Worm (Caenorhabditis elegans) whole organism, early embryonic: ENCODE measurements around the gene W02F12.8.

ENCODE experiments used
- B0310.2 ChIP-seq: sonication (generic microtip); optimal IDR thresholded peaks from 2 replicates; lab custom pipeline; 2016; ENCODE audit warnings: mild to moderate bottlenecking, missing genetic modification characterization, missing compliant biosample characterization
- F13C5.2 ChIP-seq: sonication (generic microtip); optimal IDR thresholded peaks from 2 replicates; lab custom pipeline; 2017; ENCODE audit warnings: mild to moderate bottlenecking, missing genetic modification characterization, inconsistent platforms, missing compliant biosample characterization
- aly-1 ChIP-seq: sonication (generic microtip); optimal IDR thresholded peaks from 2 replicates; lab custom pipeline; 2016; ENCODE audit warnings: missing genetic modification characterization, missing compliant biosample characterization
- ama-1 ChIP-seq: fragments of 150-350 bp; optimal IDR thresholded peaks from 2 replicates; lab custom pipeline; 2014
- ceh-13 ChIP-seq: fragments of 200-800 bp; sonication (Bioruptor generic); optimal IDR thresholded peaks from 2 replicates; lab custom pipeline; 2018; ENCODE audit warnings: mild to moderate bottlenecking, missing genetic modification characterization, missing compliant biosample characterization
- ceh-36 ChIP-seq: sonication (generic microtip); optimal IDR thresholded peaks from 2 replicates; lab custom pipeline; 2016; ENCODE audit warnings: missing genetic modification characterization, inconsistent platforms, missing compliant biosample characterization
- ets-7 ChIP-seq: sonication (generic microtip); optimal IDR thresholded peaks from 2 replicates; lab custom pipeline; 2016; ENCODE audit warnings: missing genotype, missing genetic modification characterization, missing compliant biosample characterization
- flt-1 ChIP-seq: fragments of 200-800 bp; sonication (Bioruptor generic); IDR thresholded peaks from 2 replicates; pipeline ENCODE4 v1.3.6; 2022; ENCODE audit warnings: missing genetic modification characterization, missing compliant biosample characterization
- hmbx-1 ChIP-seq: sonication (generic microtip); optimal IDR thresholded peaks from 2 replicates; lab custom pipeline; 2016; ENCODE audit warnings: mild to moderate bottlenecking, missing genetic modification characterization, missing compliant biosample characterization
- hmg-4 ChIP-seq: fragments of 200-800 bp; sonication (Bioruptor generic); optimal IDR thresholded peaks from 2 replicates; lab custom pipeline; 2018; ENCODE audit warnings: mild to moderate bottlenecking, missing genetic modification characterization, missing compliant biosample characterization
- hnd-1 ChIP-seq: sonication (generic microtip); optimal IDR thresholded peaks from 2 replicates; lab custom pipeline; 2016; ENCODE audit warnings: missing genetic modification characterization, missing compliant biosample characterization
- pes-1 ChIP-seq: fragments of 200-800 bp; sonication (Bioruptor generic); IDR thresholded peaks from 2 replicates; pipeline ENCODE4 v1.3.6; 2022; ENCODE audit warnings: missing genetic modification reagents, missing genetic modification characterization, missing compliant biosample characterization
- scrt-1 ChIP-seq: fragments of 200-800 bp; sonication (Bioruptor generic); IDR thresholded peaks from 2 replicates; pipeline ENCODE4 v1.3.6; 2022; ENCODE audit warnings: missing genetic modification characterization, missing compliant biosample characterization
- sea-1 ChIP-seq: fragments of 200-800 bp; sonication (Bioruptor generic); conservative IDR thresholded peaks from 2 replicates; pipeline ENCODE4 v1.3.6; 2022; ENCODE audit warnings: missing genetic modification characterization, missing compliant biosample characterization
- tbx-11 ChIP-seq: fragments of 200-800 bp; sonication (Bioruptor generic); IDR thresholded peaks from 2 replicates; pipeline ENCODE4 v1.3.6; 2022; ENCODE audit warnings: missing genetic modification characterization, missing compliant biosample characterization
- tbx-37 ChIP-seq: fragments of 200-800 bp; sonication (Bioruptor generic); conservative IDR thresholded peaks from 2 replicates; pipeline ENCODE4 v1.3.6; 2022; ENCODE audit warnings: missing genetic modification reagents, missing genetic modification characterization, missing compliant biosample characterization
- tra-4 ChIP-seq: sonication (generic microtip); optimal IDR thresholded peaks from 2 replicates; lab custom pipeline; 2017; ENCODE audit warnings: missing genetic modification characterization, missing compliant biosample characterization

Gene W02F12.8

DNA sequence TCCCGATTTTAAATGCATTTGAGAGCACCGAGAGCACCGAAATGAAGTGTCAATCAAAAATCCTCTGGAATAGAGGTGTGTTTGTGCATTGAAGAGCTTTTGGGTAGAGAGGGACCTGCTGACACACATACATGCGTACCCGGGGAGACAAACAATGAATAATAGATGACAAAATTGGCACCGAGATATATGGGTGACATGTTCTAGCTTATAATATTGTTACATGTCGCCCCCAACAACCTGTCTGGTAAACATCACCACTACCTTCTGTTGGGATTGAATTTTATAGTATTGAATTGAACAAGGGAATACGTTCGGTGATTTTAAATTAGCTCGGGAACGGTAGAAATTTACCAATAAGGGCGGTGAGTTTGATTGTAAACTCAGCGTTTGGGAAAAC lies 10.8 kb downstream of the W02F12.8 start:
- TF ChIP-seq tra-4 (tag; lab: Kevin White, UChicago) = no peak

DNA sequence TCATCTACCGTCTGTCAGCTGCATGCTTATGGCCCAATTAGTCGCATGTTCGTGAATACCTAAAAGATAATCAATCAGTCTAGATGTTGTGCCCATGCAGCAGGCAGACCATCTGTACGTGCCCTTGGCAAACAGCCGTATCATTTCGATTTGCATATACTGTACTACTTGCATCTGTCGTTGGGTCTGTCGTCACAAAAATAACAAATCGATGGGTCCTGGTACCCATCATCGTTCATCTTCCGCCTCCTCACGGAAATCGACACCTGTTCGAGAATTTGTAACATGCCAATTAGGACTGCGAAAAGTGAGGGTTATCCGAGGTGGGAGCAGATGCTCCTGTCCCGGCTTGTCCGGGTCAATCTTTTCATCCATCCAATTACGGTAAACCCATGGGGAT lies 11.3 kb downstream of the W02F12.8 start:
- TF ChIP-seq scrt-1 (no peak), pes-1 (no peak), sea-1 (GFP tag; lab: Robert Waterston, UW) (no peak), ets-7 (tag; lab: Kevin White, UChicago) (no peak), F13C5.2 (no peak), ceh-36 (tag; lab: Kevin White, UChicago) (no peak), hnd-1 (tag; lab: Kevin White, UChicago) (no peak), ceh-13 (GFP tag; lab: Kevin White, UChicago) (no peak), aly-1 (tag; lab: Kevin White, UChicago) (no peak), B0310.2 (tag; lab: Kevin White, UChicago) (no peak), tbx-11 (no peak), flt-1 (no peak), ama-1 (lab: Kevin White, UChicago) (no peak), tra-4 (tag; lab: Kevin White, UChicago) (no peak), tbx-37 (GFP tag; lab: Robert Waterston, UW) (no peak), hmbx-1 (tag; lab: Kevin White, UChicago) (no peak), hmg-4 (no peak)

DNA sequence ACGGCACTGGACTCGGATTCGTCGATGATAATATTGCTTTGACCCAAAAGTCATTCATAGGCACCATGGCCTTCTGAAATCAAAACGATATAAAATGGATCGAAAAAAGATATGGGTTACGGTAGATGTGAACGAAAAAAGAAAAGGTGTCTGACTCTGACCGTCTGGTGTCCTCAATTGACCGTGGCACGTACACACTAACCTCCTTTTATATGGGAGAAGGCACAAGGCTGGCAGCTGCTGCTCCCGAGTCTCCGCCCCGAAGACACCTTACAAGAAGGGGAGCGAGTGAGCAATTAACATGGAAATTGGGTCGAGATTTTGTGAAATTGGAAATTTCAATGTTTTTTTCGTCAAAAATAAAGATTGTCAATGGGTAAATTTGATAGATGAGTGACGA lies 13.1 kb downstream of the W02F12.8 start, which contains the start of gene egl-46:
egl-46 (minus strand) TSS at position 73 of the 400 bp plus-strand sequence.
- TF ChIP-seq tbx-11 (no peak), aly-1 (tag; lab: Kevin White, UChicago) (no peak), ceh-13 (GFP tag; lab: Kevin White, UChicago) (no peak), sea-1 (GFP tag; lab: Robert Waterston, UW) (no peak)

DNA sequence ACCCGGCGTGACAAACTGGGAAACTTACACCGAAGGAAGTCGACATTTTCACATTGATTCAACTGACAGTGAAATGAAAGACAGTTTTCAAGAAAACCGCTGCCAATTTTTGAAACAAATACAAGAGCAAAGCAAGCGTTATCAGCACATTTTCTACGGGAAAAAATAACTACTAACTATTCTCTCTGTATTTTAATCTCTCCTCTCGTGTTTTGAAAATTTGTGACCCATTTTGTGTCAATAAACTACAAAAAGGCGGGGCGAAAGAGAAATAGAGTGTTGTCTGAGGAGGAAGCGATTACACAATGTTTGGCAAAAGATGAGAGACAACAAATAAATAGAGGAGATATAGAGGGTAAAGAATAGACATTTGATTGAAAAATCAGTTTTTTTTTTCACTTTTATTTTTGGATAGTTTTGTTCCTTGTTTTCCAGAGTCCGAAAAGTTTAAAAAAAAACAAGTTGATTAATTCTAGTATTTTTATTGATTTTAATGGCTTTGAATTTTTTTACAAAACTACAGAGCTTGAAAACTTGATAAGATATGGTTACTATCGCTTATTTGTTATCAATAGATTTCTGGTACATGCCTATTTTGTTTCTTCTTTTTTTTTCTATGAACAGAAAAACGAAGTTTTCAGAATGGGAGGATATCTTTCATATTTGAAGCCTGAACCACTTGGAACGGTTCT lies 18.3 kb downstream of the W02F12.8 start, which contains the start of gene cest-34:
cest-34 (plus strand) TSS at position 642 of the 692 bp plus-strand sequence.
- TF ChIP-seq ama-1 (lab: Kevin White, UChicago) = no peak
- TF ChIP-seq scrt-1 = no peak
- TF ChIP-seq hmbx-1 (tag; lab: Kevin White, UChicago) = no peak
- TF ChIP-seq aly-1 (tag; lab: Kevin White, UChicago) = no peak

DNA sequence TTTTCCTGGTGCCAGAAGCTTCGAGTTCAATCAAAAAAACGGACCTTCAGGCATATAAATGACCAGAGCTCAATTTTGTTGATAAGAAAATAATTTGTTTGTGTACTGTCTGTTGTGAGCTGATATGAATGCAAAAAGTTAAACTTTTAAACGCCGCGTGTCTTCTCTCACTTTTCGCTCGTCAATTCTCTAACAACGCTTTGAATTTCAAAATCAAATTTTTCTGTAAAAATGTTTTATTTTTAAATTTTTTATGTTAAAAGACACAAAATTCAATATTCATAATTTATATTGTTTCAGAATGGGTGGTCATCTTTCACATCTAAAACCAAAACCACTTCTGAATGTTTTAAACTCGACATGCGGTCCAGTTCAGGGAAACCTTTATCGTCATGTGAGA lies 20.6 kb downstream of the W02F12.8 start, which contains the start of gene cest-31:
cest-31 (plus strand) TSS at position 301 of the 400 bp plus-strand sequence.
- TF ChIP-seq pes-1 (no peak), ets-7 (tag; lab: Kevin White, UChicago) (no peak), ceh-36 (tag; lab: Kevin White, UChicago) (no peak), scrt-1 (no peak), tra-4 (tag; lab: Kevin White, UChicago) (no peak), tbx-37 (GFP tag; lab: Robert Waterston, UW) (no peak), sea-1 (GFP tag; lab: Robert Waterston, UW) (no peak), flt-1 (no peak), B0310.2 (tag; lab: Kevin White, UChicago) (no peak), F13C5.2 (no peak), tbx-11 (no peak), ceh-13 (GFP tag; lab: Kevin White, UChicago) (no peak), hnd-1 (tag; lab: Kevin White, UChicago) (no peak), hmg-4 (no peak), aly-1 (tag; lab: Kevin White, UChicago) (no peak), ama-1 (lab: Kevin White, UChicago) (no peak), hmbx-1 (tag; lab: Kevin White, UChicago) (no peak)

DNA sequence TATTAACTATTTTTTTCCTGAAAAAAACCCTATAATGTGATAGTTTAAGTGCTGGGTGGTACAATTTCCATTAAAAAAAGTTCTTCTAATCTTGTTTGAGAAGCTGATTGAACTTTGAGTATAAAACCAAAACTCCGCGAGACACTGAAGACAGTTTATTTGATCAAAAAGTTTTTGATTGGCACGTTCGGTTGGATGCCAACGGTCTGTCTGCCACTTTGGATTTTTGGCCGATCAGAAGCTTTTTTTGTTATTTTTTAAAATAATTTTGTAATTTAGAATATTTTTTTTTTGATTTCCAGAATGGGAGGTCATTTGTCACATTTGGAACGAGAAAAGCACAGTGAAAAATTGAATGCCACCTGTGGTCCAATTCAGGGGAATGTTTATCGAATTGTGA lies 25.0 kb downstream of the W02F12.8 start, which contains the start of gene cest-28:
cest-28 (plus strand) TSS at position 301 of the 400 bp plus-strand sequence.
- TF ChIP-seq tbx-37 (GFP tag; lab: Robert Waterston, UW) (no peak), tra-4 (tag; lab: Kevin White, UChicago) (no peak), sea-1 (GFP tag; lab: Robert Waterston, UW) (no peak), ceh-13 (GFP tag; lab: Kevin White, UChicago) (no peak), tbx-11 (no peak), flt-1 (no peak), pes-1 (no peak), ets-7 (tag; lab: Kevin White, UChicago) (no peak), F13C5.2 (no peak), B0310.2 (tag; lab: Kevin White, UChicago) (no peak), ama-1 (lab: Kevin White, UChicago) (no peak), ceh-36 (tag; lab: Kevin White, UChicago) (no peak), hmg-4 (no peak)

DNA sequence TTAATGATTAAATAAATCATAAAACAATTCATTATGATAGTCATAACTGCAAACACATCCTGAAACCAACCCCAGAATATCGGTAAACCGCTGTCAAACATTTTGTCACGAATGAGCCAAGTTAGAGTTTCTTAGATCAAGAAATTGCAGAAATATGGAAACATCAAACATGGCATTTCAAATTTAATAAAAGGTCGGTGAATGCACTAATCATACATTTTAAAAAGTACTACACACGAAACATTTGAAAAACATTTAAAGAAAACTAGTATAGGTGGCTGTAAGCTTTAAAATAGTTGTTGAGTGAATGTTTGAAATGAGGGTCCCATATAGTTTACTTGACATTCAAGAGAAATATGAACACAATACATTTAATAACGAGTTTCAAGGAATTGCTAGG lies 25.8 kb downstream of the W02F12.8 start, which contains the start of gene str-180:
str-180 (minus strand) TSS at position 101 of the 400 bp plus-strand sequence.
- TF ChIP-seq hmbx-1 (tag; lab: Kevin White, UChicago) (no peak), flt-1 (no peak), ceh-36 (tag; lab: Kevin White, UChicago) (no peak), B0310.2 (tag; lab: Kevin White, UChicago) (no peak), aly-1 (tag; lab: Kevin White, UChicago) (no peak), tbx-37 (GFP tag; lab: Robert Waterston, UW) (no peak), sea-1 (GFP tag; lab: Robert Waterston, UW) (no peak), ama-1 (lab: Kevin White, UChicago) (no peak), scrt-1 (no peak), pes-1 (no peak), tbx-11 (no peak), hnd-1 (tag; lab: Kevin White, UChicago) (no peak), ets-7 (tag; lab: Kevin White, UChicago) (no peak), hmg-4 (no peak), tra-4 (tag; lab: Kevin White, UChicago) (no peak)
